Worm (Caenorhabditis elegans): ENCODE results near the gene irld-57.
"Not testable (repeated sequence)": the region's sequence is repeated elsewhere in the genome, so short reads cannot be mapped to it uniquely, and the experiment has no call there.

Gene irld-57

ce11 chrV:15758449-15758848 lies 31.9 kb upstream of the irld-57 start, which contains the start of gene str-9:
str-9 (plus strand) TSS chrV:15758749.
- TF ChIP-seq mab-5 (tag; optimal IDR thresholded peaks at IDR 0.05): no peak
- no peak for TF ChIP-seq mep-1 (tag; optimal IDR thresholded peaks at IDR 0.05)
- TF ChIP-seq blmp-1 (tag; optimal IDR thresholded peaks at IDR 0.05): no peak
- no peak for TF ChIP-seq cnd-1 (tag; optimal IDR thresholded peaks at IDR 0.05)
- TF ChIP-seq ceh-39 (tag; optimal IDR thresholded peaks at IDR 0.05): no peak
- no peak for TF ChIP-seq nhr-12 (tag; optimal IDR thresholded peaks at IDR 0.05)
- TF ChIP-seq ces-1 (GFP tag; optimal IDR thresholded peaks at IDR 0.05): no peak
- TF ChIP-seq mls-2 (tag; optimal IDR thresholded peaks at IDR 0.05): no peak
- TF ChIP-seq pha-4 (tag; optimal IDR thresholded peaks at IDR 0.05): no peak
- TF ChIP-seq lin-13 (tag; optimal IDR thresholded peaks at IDR 0.05): no peak
- no peak for TF ChIP-seq ceh-43 (GFP tag; optimal IDR thresholded peaks at IDR 0.05)
- TF ChIP-seq nhr-28 (tag; optimal IDR thresholded peaks at IDR 0.05): no peak
- TF ChIP-seq elt-1 (tag; optimal IDR thresholded peaks at IDR 0.05; ENCODE audit: borderline replicate concordance, insufficient read depth): no peak
- no peak for TF ChIP-seq ztf-11 (tag; optimal IDR thresholded peaks at IDR 0.05)
- TF ChIP-seq bed-3 (GFP tag; optimal IDR thresholded peaks at IDR 0.05): no peak

ce11 chrV:15757645-15758044 lies 31.1 kb upstream of the irld-57 start:
- TF ChIP-seq ceh-39 (tag; optimal IDR thresholded peaks at IDR 0.05) (no peak), unc-62 (GFP tag; optimal IDR thresholded peaks at IDR 0.05) (no peak), zip-8 (tag; optimal IDR thresholded peaks at IDR 0.05) (no peak)

- not testable (repeated sequence) for TF ChIP-seq drap-1 (GFP tag; optimal IDR thresholded peaks at IDR 0.05); elt-1 (tag; optimal IDR thresholded peaks at IDR 0.05; ENCODE audit: borderline replicate concordance, insufficient read depth); tbx-8 (GFP tag; optimal IDR thresholded peaks at IDR 0.05)
Observed at ce11 chrV:15754731-15755130, 28.2 kb upstream of the irld-57 start, which contains the start of gene str-8. str-8 (plus strand) TSS chrV:15755031.

ce11 chrV:15752941-15753340 lies 26.4 kb upstream of the irld-57 start, which contains the start of gene str-5:
str-5 (plus strand) TSS chrV:15753241.
- TF ChIP-seq ceh-83 (GFP tag; optimal IDR thresholded peaks at IDR 0.05); ham-2 (GFP tag; optimal IDR thresholded peaks at IDR 0.05); blmp-1 (tag; optimal IDR thresholded peaks at IDR 0.05): not testable (repeated sequence)

- TF ChIP-seq drap-1 (GFP tag; optimal IDR thresholded peaks at IDR 0.05) (no peak), nhr-28 (tag; optimal IDR thresholded peaks at IDR 0.05) (no peak), ztf-11 (tag; optimal IDR thresholded peaks at IDR 0.05) (no peak), unc-120 (tag; optimal IDR thresholded peaks at IDR 0.05; ENCODE audit: poor library complexity, severe bottlenecking) (no peak)
Observed at ce11 chrV:15752049-15752448, 25.5 kb upstream of the irld-57 start, which contains the start of gene str-43. str-43 (minus strand) TSS chrV:15752149.

ce11 chrV:15750130-15750529 lies 23.6 kb upstream of the irld-57 start, which contains the start of gene str-6:
str-6 (minus strand) TSS chrV:15750230.
- no peak for TF ChIP-seq elt-1 (tag; optimal IDR thresholded peaks at IDR 0.05; ENCODE audit: borderline replicate concordance, insufficient read depth)

ce11 chrV:15748343-15748742 lies 21.8 kb upstream of the irld-57 start, which contains the start of gene T23D5.8:
T23D5.8 (minus strand) TSS chrV:15748443.
- not testable (repeated sequence) for TF ChIP-seq M03D4.4 (tag; optimal IDR thresholded peaks at IDR 0.05); mep-1 (tag; optimal IDR thresholded peaks at IDR 0.05); unc-62 (GFP tag; optimal IDR thresholded peaks at IDR 0.05)

- TF ChIP-seq zip-8, nhr-12, cnd-1 (tag; optimal IDR thresholded peaks at IDR 0.05): not testable (repeated sequence)
Observed at ce11 chrV:15744366-15744765, 17.9 kb upstream of the irld-57 start, which contains the start of gene str-19. str-19 (minus strand) TSS chrV:15744466.
